Worm (Caenorhabditis elegans): ENCODE data around the gene F55A11.7.

The F55A11.7 gene

DNA sequence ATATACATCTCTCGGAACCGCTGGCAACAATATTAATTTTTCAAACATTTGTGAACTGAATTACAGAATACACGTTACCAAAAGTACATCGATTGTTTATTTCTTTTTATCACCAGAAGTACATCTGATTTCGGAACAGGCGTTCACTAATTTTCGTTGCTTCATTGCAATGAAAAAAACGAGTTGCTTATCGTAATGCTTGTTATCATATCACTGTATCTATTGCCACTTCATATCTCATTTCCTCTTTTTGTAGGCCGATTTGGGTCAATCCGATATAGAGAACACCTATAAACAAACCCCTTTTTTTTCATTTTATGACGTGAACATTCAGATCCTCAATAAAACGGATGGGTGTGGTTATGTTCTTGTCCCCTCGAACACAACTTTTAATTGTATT lies 49.9 kb downstream of the F55A11.7 start:
- TF ChIP-seq flt-1 (GFP tag; IDR thresholded peaks at IDR 0.05) (no peak), B0310.2 (tag; optimal IDR thresholded peaks at IDR 0.05) (no peak), tbx-37 (GFP tag; conservative IDR thresholded peaks at IDR 0.05) (no peak), ama-1 (optimal IDR thresholded peaks at IDR 0.05) (no peak), hnd-1 (tag; optimal IDR thresholded peaks at IDR 0.05) (no peak), scrt-1 (GFP tag; IDR thresholded peaks at IDR 0.05) (no peak), aly-1 (tag; optimal IDR thresholded peaks at IDR 0.05) (no peak), hmbx-1 (tag; optimal IDR thresholded peaks at IDR 0.05) (no peak), F13C5.2 (tag; optimal IDR thresholded peaks at IDR 0.05) (no peak), ets-7 (tag; optimal IDR thresholded peaks at IDR 0.05) (no peak), ceh-13 (GFP tag; optimal IDR thresholded peaks at IDR 0.05) (no peak), tbx-11 (GFP tag; IDR thresholded peaks at IDR 0.05) (no peak)

ce11 chrV:11736896-11737295 lies 50.3 kb downstream of the F55A11.7 start, which contains the start of gene spe-42:
TSS of gene spe-42 (minus strand) at chrV:11736996.
- TF ChIP-seq ceh-13 (GFP tag; optimal IDR thresholded peaks at IDR 0.05), result no peak
- no peak for TF ChIP-seq hmg-4 (GFP tag; optimal IDR thresholded peaks at IDR 0.05)
